Fruit fly (Drosophila melanogaster): ENCODE data around the gene Sec15.

dm6 chr3R:21112742-21113465 lies 5.1 kb upstream of the Sec15 start:
- TF ChIP-seq Dfd (GFP tag; optimal IDR thresholded peaks at IDR 0.05): no peak
- TF ChIP-seq sage (GFP tag; optimal IDR thresholded peaks at IDR 0.05): no peak
- TF ChIP-seq lola (GFP tag; optimal IDR thresholded peaks at IDR 0.05): no peak
- peak; percentile 56 for TF ChIP-seq fru (GFP tag; optimal IDR thresholded peaks at IDR 0.05)
- peak; percentile 39 for TF ChIP-seq OdsH (GFP tag; optimal IDR thresholded peaks at IDR 0.05)
- peak; percentile 74 for TF ChIP-seq ey (GFP tag; optimal IDR thresholded peaks at IDR 0.05)

Data from whole organism, wandering third instar larva.